Fruit fly (Drosophila melanogaster) whole organism, embryonic: ENCODE measurements around the gene Dap160.

Experiments
- Atf3 ChIP-seq: fragments of 200-800 bp; sonication (Bioruptor generic); optimal IDR thresholded peaks from 3 replicates; lab custom pipeline; 2016; ENCODE audit warnings: missing biosample characterization, missing genetic modification characterization
- Atf6 ChIP-seq: fragments of 200-800 bp; sonication (Bioruptor generic); IDR thresholded peaks from 2 replicates; pipeline ENCODE4 v1.3.6; 2022; ENCODE audit warnings: missing biosample characterization, missing genetic modification characterization
- CG10565 ChIP-seq: fragments of 200-800 bp; sonication (Bioruptor generic); optimal IDR thresholded peaks from 3 replicates; lab custom pipeline; 2016; ENCODE audit warnings: missing biosample characterization, mild to moderate bottlenecking, missing genetic modification characterization
- CG12155 ChIP-seq: fragments of 200-800 bp; sonication (Bioruptor generic); optimal IDR thresholded peaks from 3 replicates; lab custom pipeline; 2016; ENCODE audit warnings: missing biosample characterization, missing genetic modification characterization
- CG12391 ChIP-seq: fragments of 200-800 bp; sonication (Bioruptor generic); optimal IDR thresholded peaks from 3 replicates; lab custom pipeline; 2018; ENCODE audit warnings: missing biosample characterization, mild to moderate bottlenecking, missing genetic modification characterization, moderate library complexity
- CG14965 ChIP-seq: fragments of 200-800 bp; sonication (Bioruptor generic); optimal IDR thresholded peaks from 2 replicates; lab custom pipeline; 2016; ENCODE audit warnings: missing biosample characterization, missing genetic modification characterization, borderline replicate concordance
- CG1647 ChIP-seq: fragments of 200-800 bp; sonication (Bioruptor generic); optimal IDR thresholded peaks from 3 replicates; lab custom pipeline; 2016; ENCODE audit warnings: missing biosample characterization, missing genetic modification characterization
- CG17612 ChIP-seq: fragments of 200-800 bp; sonication (Bioruptor generic); IDR thresholded peaks from 2 replicates; pipeline ENCODE4 v1.3.6; 2022; ENCODE audit warnings: missing biosample characterization, missing genetic modification characterization
- CG18011 ChIP-seq: fragments of 200-800 bp; sonication (Bioruptor generic); optimal IDR thresholded peaks from 2 replicates; lab custom pipeline; 2017; ENCODE audit warnings: missing biosample characterization, missing genetic modification characterization, mild to moderate bottlenecking, moderate library complexity, missing genotype
- CG3163 ChIP-seq: fragments of 200-800 bp; sonication (Bioruptor generic); optimal IDR thresholded peaks from 3 replicates; lab custom pipeline; 2016; ENCODE audit warnings: missing biosample characterization, missing genetic modification characterization
- CG32767 ChIP-seq: fragments of 200-800 bp; sonication (Bioruptor generic); IDR thresholded peaks from 2 replicates; pipeline ENCODE4 v1.3.6; 2022; ENCODE audit warnings: missing biosample characterization, missing genetic modification characterization
- CG3281 ChIP-seq: fragments of 200-800 bp; sonication (Bioruptor generic); optimal IDR thresholded peaks from 3 replicates; lab custom pipeline; 2017; ENCODE audit warnings: missing biosample characterization, mild to moderate bottlenecking, missing genetic modification characterization
- CG3407 ChIP-seq: fragments of 200-800 bp; sonication (Bioruptor generic); optimal IDR thresholded peaks from 2 replicates; lab custom pipeline; 2018; ENCODE audit warnings: missing biosample characterization, mild to moderate bottlenecking, missing genetic modification characterization
- CG34224 ChIP-seq: fragments of 200-800 bp; sonication (Bioruptor generic); IDR thresholded peaks from 3 replicates; pipeline ENCODE4 v1.3.6; 2022; ENCODE audit warnings: missing biosample characterization, missing genetic modification characterization; ENCODE audit not compliant: partially characterized antibody
- CG7928 ChIP-seq: fragments of 200-800 bp; sonication (Bioruptor generic); optimal IDR thresholded peaks from 2 replicates; lab custom pipeline; 2017; ENCODE audit warnings: missing biosample characterization, mild to moderate bottlenecking, missing genetic modification characterization
- CG8388 ChIP-seq: fragments of 200-800 bp; sonication (Bioruptor generic); optimal IDR thresholded peaks from 2 replicates; lab custom pipeline; 2019; ENCODE audit warnings: missing biosample characterization, mild to moderate bottlenecking, missing genetic modification characterization, moderate library complexity
- CG9609 ChIP-seq: fragments of 200-800 bp; sonication (Bioruptor generic); optimal IDR thresholded peaks from 3 replicates; lab custom pipeline; 2016; ENCODE audit warnings: missing biosample characterization, missing genetic modification characterization
- CG9932 ChIP-seq: fragments of 200-800 bp; sonication (Bioruptor generic); IDR thresholded peaks from 2 replicates; pipeline ENCODE4 v1.3.6; 2022; ENCODE audit warnings: missing biosample characterization, missing genetic modification characterization
- CoRest ChIP-seq: fragments of 200-800 bp; sonication (Bioruptor generic); optimal IDR thresholded peaks from 3 replicates; lab custom pipeline; 2018; ENCODE audit warnings: missing biosample characterization, mild to moderate bottlenecking, missing genetic modification characterization, moderate library complexity
- Doc2 ChIP-seq: fragments of 200-800 bp; sonication (Bioruptor generic); IDR thresholded peaks from 2 replicates; pipeline ENCODE4 v1.3.6; 2022; ENCODE audit warnings: missing biosample characterization, missing genetic modification characterization
- Eip74EF ChIP-seq, 2 experiments: fragments of 200-800 bp in 1 of 2; fragments of >200 bp in 1 of 2; sonication (Bioruptor generic) in 1 of 2; optimal IDR thresholded peaks; 2 replicates each; lab custom pipeline; 2017 to 2019; ENCODE audit warnings: missing biosample characterization in 2 of 2, missing genetic modification characterization in 2 of 2, mild to moderate bottlenecking in 1 of 2, moderate library complexity in 1 of 2
- Fer1 ChIP-seq: fragments of 200-800 bp; sonication (Bioruptor generic); optimal IDR thresholded peaks from 2 replicates; lab custom pipeline; 2017; ENCODE audit warnings: missing biosample characterization, mild to moderate bottlenecking, missing genetic modification characterization
- HHEX ChIP-seq: fragments of 200-800 bp; sonication (Bioruptor generic); optimal IDR thresholded peaks from 3 replicates; lab custom pipeline; 2017; ENCODE audit warnings: missing biosample characterization, mild to moderate bottlenecking, missing genetic modification characterization, missing genetic modification reagents
- HLH3B ChIP-seq: fragments of 200-800 bp; sonication (Bioruptor generic); IDR thresholded peaks from 2 replicates; pipeline ENCODE4 v1.3.6; 2022; ENCODE audit warnings: missing biosample characterization, missing genetic modification characterization
- HLH4C ChIP-seq: fragments of 200-800 bp; sonication (Bioruptor generic); IDR thresholded peaks from 3 replicates; pipeline ENCODE4 v1.3.6; 2022; ENCODE audit warnings: missing biosample characterization, missing genetic modification characterization; ENCODE audit not compliant: partially characterized antibody
- HmgZ ChIP-seq: fragments of 200-800 bp; sonication (Bioruptor generic); optimal IDR thresholded peaks from 2 replicates; lab custom pipeline; 2018; ENCODE audit warnings: missing biosample characterization, mild to moderate bottlenecking, missing genetic modification characterization
- Hr51 ChIP-seq, 2 experiments: fragments of 200-800 bp; sonication (Bioruptor generic); optimal IDR thresholded peaks; 2 replicates in 1 of 2; 3 replicates in 1 of 2; lab custom pipeline; 2016 to 2018; ENCODE audit warnings: missing biosample characterization in 2 of 2, missing genetic modification characterization in 2 of 2, mild to moderate bottlenecking in 1 of 2, moderate library complexity in 1 of 2
- Mad ChIP-seq: fragments of 200-800 bp; sonication (Bioruptor generic); optimal IDR thresholded peaks from 2 replicates; lab custom pipeline; 2016; ENCODE audit warnings: missing biosample characterization, missing genetic modification characterization
- Mrtf ChIP-seq: fragments of 200-800 bp; sonication (Bioruptor generic); IDR thresholded peaks from 3 replicates; pipeline ENCODE4 v1.3.6; 2022; ENCODE audit warnings: missing biosample characterization, missing genetic modification characterization
- Oli ChIP-seq: fragments of 200-800 bp; sonication (Bioruptor generic); optimal IDR thresholded peaks from 2 replicates; lab custom pipeline; 2018; ENCODE audit warnings: missing biosample characterization, mild to moderate bottlenecking, missing genetic modification characterization, moderate library complexity
- ac ChIP-seq: fragments of 200-800 bp; sonication (Bioruptor generic); optimal IDR thresholded peaks from 3 replicates; lab custom pipeline; 2017; ENCODE audit warnings: missing biosample characterization, mild to moderate bottlenecking, missing genetic modification characterization
- amos ChIP-seq: fragments of 200-800 bp; sonication (Bioruptor generic); IDR thresholded peaks from 2 replicates; pipeline ENCODE4 v1.3.6; 2022; ENCODE audit warnings: missing biosample characterization, missing genetic modification characterization; ENCODE audit not compliant: partially characterized antibody
- aop ChIP-seq: fragments of 200-800 bp; sonication (Bioruptor generic); IDR thresholded peaks from 2 replicates; pipeline ENCODE4 v1.3.6; 2022; ENCODE audit warnings: missing biosample characterization, missing genetic modification characterization
- ara ChIP-seq: fragments of 200-800 bp; sonication (Bioruptor generic); IDR thresholded peaks from 2 replicates; pipeline ENCODE4 v1.3.6; 2022; ENCODE audit warnings: missing biosample characterization, missing genetic modification characterization
- cg ChIP-seq: fragments of 200-800 bp; sonication (Bioruptor generic); optimal IDR thresholded peaks from 3 replicates; lab custom pipeline; 2019; ENCODE audit warnings: missing biosample characterization, mild to moderate bottlenecking, missing genetic modification characterization, moderate library complexity
- chinmo ChIP-seq: fragments of 200-800 bp; sonication (Bioruptor generic); IDR thresholded peaks from 4 replicates; pipeline ENCODE4 v1.3.6; 2022; ENCODE audit warnings: missing biosample characterization, missing genetic modification characterization; ENCODE audit not compliant: partially characterized antibody
- dysf ChIP-seq: fragments of 200-800 bp; sonication (Bioruptor generic); IDR thresholded peaks from 3 replicates; pipeline ENCODE4 v1.3.6; 2022; ENCODE audit warnings: missing biosample characterization, missing genetic modification characterization
- exex ChIP-seq: fragments of 200-800 bp; sonication (Bioruptor generic); optimal IDR thresholded peaks from 4 replicates; lab custom pipeline; 2018; ENCODE audit warnings: missing biosample characterization, mild to moderate bottlenecking, missing genetic modification characterization, moderate library complexity
- eyg ChIP-seq: fragments of 200-800 bp; sonication (Bioruptor generic); optimal IDR thresholded peaks from 3 replicates; lab custom pipeline; 2016; ENCODE audit warnings: missing biosample characterization, missing genetic modification characterization
- hbn ChIP-seq: fragments of 200-800 bp; sonication (Bioruptor generic); IDR thresholded peaks from 2 replicates; pipeline ENCODE4 v1.3.6; 2022; ENCODE audit warnings: missing biosample characterization, missing genetic modification characterization; ENCODE audit not compliant: partially characterized antibody
- kah ChIP-seq: fragments of 200-800 bp; sonication (Bioruptor generic); optimal IDR thresholded peaks from 2 replicates; lab custom pipeline; 2018; ENCODE audit warnings: missing biosample characterization, mild to moderate bottlenecking, missing genetic modification characterization
- ken ChIP-seq: fragments of 200-800 bp; sonication (Bioruptor generic); IDR thresholded peaks from 3 replicates; pipeline ENCODE4 v1.3.6; 2022; ENCODE audit warnings: missing biosample characterization, missing genetic modification characterization
- lbe ChIP-seq: fragments of 200-800 bp; sonication (Bioruptor generic); optimal IDR thresholded peaks from 2 replicates; lab custom pipeline; 2016; ENCODE audit warnings: missing biosample characterization, mild to moderate bottlenecking, missing genetic modification characterization
- oc ChIP-seq: fragments of 200-800 bp; sonication (Bioruptor generic); optimal IDR thresholded peaks from 2 replicates; lab custom pipeline; 2018; ENCODE audit warnings: missing biosample characterization, mild to moderate bottlenecking, missing genetic modification characterization, moderate library complexity
- pb ChIP-seq: fragments of 200-800 bp; sonication (Bioruptor generic); optimal IDR thresholded peaks from 3 replicates; lab custom pipeline; 2016; ENCODE audit warnings: missing biosample characterization, missing genetic modification characterization
- pfk ChIP-seq: fragments of 200-800 bp; sonication (Bioruptor generic); optimal IDR thresholded peaks from 2 replicates; lab custom pipeline; 2018; ENCODE audit warnings: missing biosample characterization, mild to moderate bottlenecking, missing genetic modification characterization, moderate library complexity
- pum ChIP-seq: fragments of 200-800 bp; sonication (Bioruptor generic); optimal IDR thresholded peaks from 2 replicates; lab custom pipeline; 2016; ENCODE audit warnings: missing biosample characterization, missing genetic modification characterization
- sim ChIP-seq: fragments of 200-800 bp; sonication (Bioruptor generic); IDR thresholded peaks from 2 replicates; pipeline ENCODE4 v1.3.6; 2022; ENCODE audit warnings: missing biosample characterization, missing genetic modification characterization
- tin ChIP-seq: fragments of 200-800 bp; sonication (Bioruptor generic); optimal IDR thresholded peaks from 3 replicates; lab custom pipeline; 2016; ENCODE audit warnings: missing biosample characterization, missing genetic modification characterization

Dap160 gene

DNA sequence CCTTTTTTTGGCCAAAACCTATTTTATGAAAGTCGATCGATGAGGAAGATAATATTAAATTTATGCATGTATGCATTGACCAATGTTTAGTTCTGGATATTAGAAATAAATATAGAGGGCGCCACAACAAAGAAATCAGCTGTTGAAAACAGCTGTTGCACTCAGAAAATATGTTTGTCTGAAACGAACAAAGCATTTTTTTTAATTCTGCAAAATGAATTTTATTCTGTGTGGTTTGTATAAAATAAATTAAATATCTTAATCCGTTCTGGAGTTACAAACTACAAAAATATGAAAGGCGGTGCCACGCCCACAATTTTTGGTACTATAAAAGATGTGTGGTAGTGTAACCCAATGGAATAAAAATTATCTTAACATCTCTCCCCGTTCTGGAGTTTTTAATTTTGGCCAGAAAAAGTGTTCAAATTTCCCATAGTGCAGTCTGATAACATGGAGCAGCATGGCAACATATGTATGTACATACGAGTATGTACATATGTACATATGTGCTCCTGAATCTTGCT lies 33.3 kb downstream of the Dap160 start (continued):
- TF ChIP-seq aop (GFP tag; lab: Robert Waterston, UW) (no peak), CG7928 (GFP tag; lab: Kevin White, UChicago) (no peak), chinmo (GFP tag; lab: Robert Waterston, UW) (no peak), sim (GFP tag; lab: Robert Waterston, UW) (0 out of 2 replicates have a peak, but pooled peaks have one; percentile 37), lbe (GFP tag; lab: Kevin White, UChicago) (no peak), HLH4C (GFP tag; lab: Robert Waterston, UW) (no peak), HHEX (GFP tag; lab: Kevin White, UChicago) (peak; percentile 15), CG10565 (no peak), Atf3 (GFP tag; lab: Kevin White, UChicago) (peak; percentile 33), ac (peak; percentile 34), CG17612 (no peak), oc (tag; lab: Kevin White, UChicago) (peak; percentile 31), HmgZ (tag; lab: Kevin White, UChicago) (no peak), CG9932 (GFP tag; lab: Robert Waterston, UW) (no peak), CG8388 (GFP tag; lab: Kevin White, UChicago) (peak; percentile 78), kah (GFP tag; lab: Kevin White, UChicago) (no peak), ara (GFP tag; lab: Robert Waterston, UW) (peak; percentile 64; the same call in 1 of the 2 replicates), dysf (GFP tag; lab: Robert Waterston, UW) (peak; percentile 67; the same call in 2 of the 3 replicates), pfk (GFP tag; lab: Kevin White, UChicago) (no peak), CG3407 (GFP tag; lab: Kevin White, UChicago) (peak; percentile 39), CoRest (peak; percentile 75), cg (GFP tag; lab: Kevin White, UChicago) (no peak), Oli (peak; percentile 72), eyg (peak; percentile 8), Fer1 (GFP tag; lab: Kevin White, UChicago) (no peak), CG3281 (GFP tag; lab: Kevin White, UChicago) (peak; percentile 25), CG9609 (no peak), Eip74EF (GFP tag; optimal IDR thresholded peaks at IDR 0.05; lab: Kevin White, UChicago) (peak in 1 of 2 experiments; percentile 73), Atf6 (GFP tag; lab: Robert Waterston, UW) (0 out of 2 replicates have a peak, but pooled peaks have one; percentile 30), tin (GFP tag; lab: Kevin White, UChicago) (peak; percentile 45), hbn (GFP tag; lab: Robert Waterston, UW) (no peak), CG14965 (GFP tag; lab: Kevin White, UChicago) (no peak), pum (GFP tag; lab: Kevin White, UChicago) (peak; percentile 24), Doc2 (GFP tag; lab: Robert Waterston, UW) (no peak), CG18011 (no peak), CG1647 (no peak), CG32767 (GFP tag; lab: Robert Waterston, UW) (peak; percentile 66; the same call in 1 of the 2 replicates), CG3163 (no peak), pb (GFP tag; lab: Kevin White, UChicago) (peak; percentile 26), Mad (GFP tag; lab: Kevin White, UChicago) (peak; percentile 63), ken (GFP tag; lab: Robert Waterston, UW) (no peak), CG12155 (GFP tag; lab: Kevin White, UChicago) (no peak), amos (GFP tag; lab: Robert Waterston, UW) (no peak), HLH3B (GFP tag; lab: Robert Waterston, UW) (0 out of 2 replicates have a peak, but pooled peaks have one; percentile 44), CG34224 (GFP tag; lab: Robert Waterston, UW) (no peak), Mrtf (GFP tag; lab: Robert Waterston, UW) (no peak), Hr51 (GFP tag; optimal IDR thresholded peaks at IDR 0.05; lab: Kevin White, UChicago) (peak; percentile 33 to 74), CG12391 (peak; percentile 64), exex (no peak)
